Fruit fly (Drosophila melanogaster) Kc167 (cell line): ENCODE measurements around the gene CG14636.

Experiments used
- Myc ChIP-seq: fragments of >200 bp; optimal IDR thresholded peaks from 2 replicates; lab custom pipeline; 2017; ENCODE audit warnings: missing external identifiers
- insv ChIP-seq: fragments of >200 bp; optimal IDR thresholded peaks from 3 replicates; lab custom pipeline; 2018; ENCODE audit warnings: missing external identifiers
- psq ChIP-seq: fragments of >200 bp; optimal IDR thresholded peaks from 2 replicates; lab custom pipeline; 2017; ENCODE audit warnings: missing external identifiers
- ttk ChIP-seq: sonication (Bioruptor generic); optimal IDR thresholded peaks from 2 replicates; lab custom pipeline; 2017; ENCODE audit warnings: missing external identifiers

DNA sequence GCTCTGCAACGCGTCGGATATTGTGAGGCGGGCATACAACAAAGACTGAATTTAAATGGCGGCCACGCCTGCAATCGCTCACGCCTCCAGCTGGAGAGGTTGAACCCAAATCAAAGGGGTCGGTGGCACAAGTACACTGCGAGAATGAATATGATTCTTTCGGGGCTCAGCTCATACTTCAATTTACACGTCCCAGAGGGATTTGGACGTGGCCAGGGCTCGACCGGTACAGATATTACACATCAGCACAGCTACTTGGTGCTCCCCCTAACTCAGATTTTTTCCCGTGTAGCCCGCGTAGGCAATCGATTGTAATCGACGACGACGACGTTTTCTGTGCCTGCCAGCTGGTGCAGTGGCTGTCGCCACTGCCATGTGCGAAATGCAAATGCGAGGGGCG is 1.1 kb downstream of the CG14636 start:
- TF ChIP-seq insv (no peak), ttk (lab: Kevin White, UChicago) (no peak), Myc (lab: Kevin White, UChicago) (no peak), psq (lab: Kevin White, UChicago) (no peak)
